Worm (Caenorhabditis elegans) whole organism, early embryonic: Measurements from ENCODE around the gene rpl-22.

Experiments
- B0310.2 ChIP-seq: sonication (generic microtip); optimal IDR thresholded peaks from 2 replicates; lab custom pipeline; 2016; ENCODE audit warnings: mild to moderate bottlenecking, missing genetic modification characterization, missing compliant biosample characterization
- F13C5.2 ChIP-seq: sonication (generic microtip); optimal IDR thresholded peaks from 2 replicates; lab custom pipeline; 2017; ENCODE audit warnings: mild to moderate bottlenecking, missing genetic modification characterization, inconsistent platforms, missing compliant biosample characterization
- aly-1 ChIP-seq: sonication (generic microtip); optimal IDR thresholded peaks from 2 replicates; lab custom pipeline; 2016; ENCODE audit warnings: missing genetic modification characterization, missing compliant biosample characterization
- ama-1 ChIP-seq: fragments of 150-350 bp; optimal IDR thresholded peaks from 2 replicates; lab custom pipeline; 2014
- ceh-13 ChIP-seq: fragments of 200-800 bp; sonication (Bioruptor generic); optimal IDR thresholded peaks from 2 replicates; lab custom pipeline; 2018; ENCODE audit warnings: mild to moderate bottlenecking, missing genetic modification characterization, missing compliant biosample characterization
- ceh-36 ChIP-seq: sonication (generic microtip); optimal IDR thresholded peaks from 2 replicates; lab custom pipeline; 2016; ENCODE audit warnings: missing genetic modification characterization, inconsistent platforms, missing compliant biosample characterization
- ets-7 ChIP-seq: sonication (generic microtip); optimal IDR thresholded peaks from 2 replicates; lab custom pipeline; 2016; ENCODE audit warnings: missing genotype, missing genetic modification characterization, missing compliant biosample characterization
- flt-1 ChIP-seq: fragments of 200-800 bp; sonication (Bioruptor generic); IDR thresholded peaks from 2 replicates; pipeline ENCODE4 v1.3.6; 2022; ENCODE audit warnings: missing genetic modification characterization, missing compliant biosample characterization
- hmbx-1 ChIP-seq: sonication (generic microtip); optimal IDR thresholded peaks from 2 replicates; lab custom pipeline; 2016; ENCODE audit warnings: mild to moderate bottlenecking, missing genetic modification characterization, missing compliant biosample characterization
- hmg-4 ChIP-seq: fragments of 200-800 bp; sonication (Bioruptor generic); optimal IDR thresholded peaks from 2 replicates; lab custom pipeline; 2018; ENCODE audit warnings: mild to moderate bottlenecking, missing genetic modification characterization, missing compliant biosample characterization
- hnd-1 ChIP-seq: sonication (generic microtip); optimal IDR thresholded peaks from 2 replicates; lab custom pipeline; 2016; ENCODE audit warnings: missing genetic modification characterization, missing compliant biosample characterization
- pes-1 ChIP-seq: fragments of 200-800 bp; sonication (Bioruptor generic); IDR thresholded peaks from 2 replicates; pipeline ENCODE4 v1.3.6; 2022; ENCODE audit warnings: missing genetic modification reagents, missing genetic modification characterization, missing compliant biosample characterization
- scrt-1 ChIP-seq: fragments of 200-800 bp; sonication (Bioruptor generic); IDR thresholded peaks from 2 replicates; pipeline ENCODE4 v1.3.6; 2022; ENCODE audit warnings: missing genetic modification characterization, missing compliant biosample characterization
- sea-1 ChIP-seq: fragments of 200-800 bp; sonication (Bioruptor generic); conservative IDR thresholded peaks from 2 replicates; pipeline ENCODE4 v1.3.6; 2022; ENCODE audit warnings: missing genetic modification characterization, missing compliant biosample characterization
- tbx-11 ChIP-seq: fragments of 200-800 bp; sonication (Bioruptor generic); IDR thresholded peaks from 2 replicates; pipeline ENCODE4 v1.3.6; 2022; ENCODE audit warnings: missing genetic modification characterization, missing compliant biosample characterization
- tbx-37 ChIP-seq: fragments of 200-800 bp; sonication (Bioruptor generic); conservative IDR thresholded peaks from 2 replicates; pipeline ENCODE4 v1.3.6; 2022; ENCODE audit warnings: missing genetic modification reagents, missing genetic modification characterization, missing compliant biosample characterization
- tra-4 ChIP-seq: sonication (generic microtip); optimal IDR thresholded peaks from 2 replicates; lab custom pipeline; 2017; ENCODE audit warnings: missing genetic modification characterization, missing compliant biosample characterization

rpl-22 gene

DNA sequence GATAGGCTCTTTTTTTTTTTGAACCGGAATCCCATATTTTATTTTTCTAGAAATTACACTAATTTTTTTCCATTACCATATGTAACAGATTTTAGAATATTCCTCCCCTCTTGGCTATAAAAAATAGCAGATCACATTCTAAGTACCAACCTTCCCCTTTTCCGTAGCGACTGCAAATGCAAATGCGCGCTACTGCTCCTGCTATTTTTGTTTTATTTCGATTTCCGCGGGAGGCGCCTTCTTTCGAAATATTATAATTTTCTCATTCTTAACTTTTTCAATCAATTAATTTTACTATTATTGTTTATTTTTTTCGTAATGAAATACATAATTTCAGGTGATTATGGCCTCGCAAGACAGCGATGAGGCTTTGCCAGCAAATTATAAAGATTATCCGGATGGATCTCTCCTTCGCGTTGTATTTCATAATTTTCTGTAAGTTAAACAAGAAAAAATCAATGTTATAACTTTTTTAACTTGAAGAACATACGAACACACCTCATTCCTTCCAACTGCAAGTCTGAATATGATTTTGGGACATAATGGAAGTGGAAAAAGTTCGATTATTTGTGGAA is 6.5 kb downstream of the rpl-22 start, which contains the start of gene smc-5:
Gene smc-5 (plus strand): TSS at position 332 of the 575 bp plus-strand sequence.
- TF ChIP-seq pes-1 (peak; percentile 46; the same call in 1 of the 2 replicates), scrt-1 (no peak), F13C5.2 (tag; lab: Kevin White, UChicago) (peak; percentile 43)

ce11 chrII:5066967-5067366 is 11.6 kb downstream of the rpl-22 start:
- no peak for TF ChIP-seq sea-1
- no peak for TF ChIP-seq ceh-13 (GFP tag; lab: Kevin White, UChicago)
- no peak for TF ChIP-seq F13C5.2 (tag; lab: Kevin White, UChicago)
- no peak for TF ChIP-seq tra-4
- no peak for TF ChIP-seq B0310.2 (tag; lab: Kevin White, UChicago)
- TF ChIP-seq ceh-36 (tag; lab: Kevin White, UChicago) = no peak
- TF ChIP-seq hmg-4 (GFP tag; lab: Kevin White, UChicago) = no peak
- TF ChIP-seq hmbx-1 (tag; lab: Kevin White, UChicago) = no peak
- no peak for TF ChIP-seq aly-1
- TF ChIP-seq tbx-11 = no peak
- TF ChIP-seq pes-1 = no peak
- no peak for TF ChIP-seq flt-1 (GFP tag; lab: Robert Waterston, UW)
- no peak for TF ChIP-seq tbx-37 (GFP tag; lab: Robert Waterston, UW)
- no peak for TF ChIP-seq scrt-1

- TF ChIP-seq hmbx-1 (tag; lab: Kevin White, UChicago) (no peak), tra-4 (no peak), aly-1 (peak; percentile 10), F13C5.2 (tag; lab: Kevin White, UChicago) (no peak)
Measured at ce11 chrII:5067927-5068326, 12.5 kb downstream of the rpl-22 start, which contains the start of gene C27A2.8. TSS of gene C27A2.8 (minus strand) at chrII:5068043.

- no peak for TF ChIP-seq pes-1
Measured at ce11 chrII:5069525-5069924, 14.1 kb downstream of the rpl-22 start, which contains the start of gene idpb-2. TSS of gene idpb-2 (minus strand) at chrII:5069625.

DNA sequence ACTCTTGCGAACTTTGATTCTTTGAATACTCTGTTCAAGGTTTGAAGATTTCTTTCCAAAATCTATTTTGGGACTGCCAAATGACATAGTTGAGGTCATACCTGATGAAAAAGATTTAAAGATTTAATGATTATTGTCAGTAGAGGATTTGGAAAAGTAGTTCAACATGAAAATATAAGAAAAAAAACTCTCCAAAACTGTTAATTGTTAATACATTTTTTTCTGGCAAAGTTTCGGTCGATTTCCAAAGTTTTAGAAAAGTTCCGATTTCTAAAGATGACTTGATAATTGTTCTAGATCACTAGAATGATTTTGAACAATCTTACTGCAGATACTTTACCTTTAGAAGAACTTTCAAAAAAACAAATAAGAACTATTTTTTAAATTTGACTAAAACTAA is 15.8 kb downstream of the rpl-22 start, which contains the start of gene C27A2.7:
Gene C27A2.7 (minus strand): TSS at position 101 of the 400 bp plus-strand sequence.
- TF ChIP-seq tbx-37 (GFP tag; lab: Robert Waterston, UW) = no peak
- TF ChIP-seq hmbx-1 (tag; lab: Kevin White, UChicago) = no peak
- no peak for TF ChIP-seq ama-1
- TF ChIP-seq pes-1 = no peak
- TF ChIP-seq tra-4 = no peak
- TF ChIP-seq hnd-1 (tag; lab: Kevin White, UChicago) = no peak

DNA sequence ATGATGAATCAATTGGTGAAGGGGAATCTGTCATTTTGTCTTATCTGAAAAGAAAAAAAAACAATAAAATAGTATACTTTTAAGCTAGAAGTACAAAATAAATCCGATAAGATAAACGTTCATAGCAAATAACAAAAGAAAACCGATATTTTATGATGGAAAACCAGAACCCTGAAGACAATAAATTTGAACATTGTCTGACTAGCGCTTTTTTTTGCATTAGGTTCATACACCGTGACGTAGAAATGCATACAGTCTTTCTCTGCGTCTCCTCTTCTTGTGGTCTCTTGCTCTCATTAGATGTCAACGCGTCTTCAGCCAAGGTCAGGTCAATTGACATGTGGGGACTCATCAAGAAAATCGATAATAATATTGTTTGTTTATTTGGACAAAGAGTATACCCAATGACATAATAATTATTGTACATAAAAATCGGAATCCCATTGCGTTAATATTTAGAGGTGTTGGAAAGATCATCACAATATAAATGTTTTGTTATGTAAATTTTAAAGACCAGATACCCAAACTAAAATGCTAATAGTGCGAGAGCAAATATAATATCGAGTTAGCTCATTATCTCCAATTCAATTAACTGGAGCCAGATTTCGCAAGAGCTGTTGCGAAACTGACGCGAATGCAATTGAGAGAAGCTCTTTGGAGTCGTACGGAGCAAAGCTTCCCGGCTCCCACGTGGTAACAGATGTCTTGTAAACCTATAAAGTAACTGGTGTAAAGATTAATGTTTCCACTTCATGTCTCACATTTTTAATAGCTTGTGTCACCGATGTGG is 25.9 kb downstream of the rpl-22 start, which contains the start of gene dsh-2:
Gene dsh-2 (minus strand): TSS at position 51 of the 790 bp plus-strand sequence.
- TF ChIP-seq hnd-1 (tag; lab: Kevin White, UChicago) (no peak), F13C5.2 (tag; lab: Kevin White, UChicago) (no peak), hmg-4 (GFP tag; lab: Kevin White, UChicago) (no peak), ets-7 (no peak), tra-4 (no peak), ama-1 (no peak), tbx-37 (GFP tag; lab: Robert Waterston, UW) (no peak), tbx-11 (no peak), flt-1 (GFP tag; lab: Robert Waterston, UW) (no peak), aly-1 (no peak), hmbx-1 (tag; lab: Kevin White, UChicago) (no peak), B0310.2 (tag; lab: Kevin White, UChicago) (no peak), ceh-36 (tag; lab: Kevin White, UChicago) (no peak), pes-1 (no peak), sea-1 (no peak), ceh-13 (GFP tag; lab: Kevin White, UChicago) (no peak)

- no peak for TF ChIP-seq flt-1 (GFP tag; lab: Robert Waterston, UW)
- no peak for TF ChIP-seq hmbx-1 (tag; lab: Kevin White, UChicago)
- no peak for TF ChIP-seq hnd-1 (tag; lab: Kevin White, UChicago)
- no peak for TF ChIP-seq ceh-13 (GFP tag; lab: Kevin White, UChicago)
- TF ChIP-seq sea-1 = no peak
- TF ChIP-seq scrt-1 = no peak
- TF ChIP-seq B0310.2 (tag; lab: Kevin White, UChicago) = no peak
- TF ChIP-seq tbx-37 (GFP tag; lab: Robert Waterston, UW) = no peak
- TF ChIP-seq aly-1 = no peak
- TF ChIP-seq ceh-36 (tag; lab: Kevin White, UChicago) = no peak
Measured at ce11 chrII:5083341-5083740, 27.9 kb downstream of the rpl-22 start, which contains the start of gene C04G6.4. TSS of gene C04G6.4 (minus strand) at chrII:5083441.

DNA sequence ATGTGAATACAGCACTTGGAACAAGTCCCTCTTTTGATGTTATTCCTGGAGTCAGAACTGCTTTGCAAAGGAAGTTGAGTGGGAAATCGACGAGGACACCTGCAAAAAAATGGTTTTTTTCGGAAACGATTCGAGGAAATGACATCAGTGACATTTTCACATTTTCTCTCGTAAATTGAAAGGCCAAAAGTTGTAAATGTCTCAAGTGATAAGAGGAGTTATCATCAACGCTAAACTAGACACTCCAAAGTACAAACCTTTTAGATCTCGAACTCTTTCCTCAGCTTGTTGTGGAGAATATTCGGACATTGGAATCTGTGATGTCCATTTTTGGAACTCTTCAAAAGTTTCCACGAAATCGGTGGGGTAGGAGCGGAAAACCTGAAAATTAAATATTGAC is 28.8 kb downstream of the rpl-22 start:
- TF ChIP-seq tra-4 = no peak
- TF ChIP-seq F13C5.2 (tag; lab: Kevin White, UChicago) = no peak
- no peak for TF ChIP-seq ets-7
- no peak for TF ChIP-seq ceh-13 (GFP tag; lab: Kevin White, UChicago)
- TF ChIP-seq aly-1 = no peak
